Worm (Caenorhabditis elegans): Measurements from ENCODE around the gene fbxb-103.

ce11 chrII:3911716-3912115 lies 4.8 kb downstream of the fbxb-103 start, which contains the start of gene F53C3.1:
- TF ChIP-seq nhr-76 (tag; optimal IDR thresholded peaks at IDR 0.05) (no peak), mep-1 (tag; optimal IDR thresholded peaks at IDR 0.05) (no peak), snpc-4 (tag; optimal IDR thresholded peaks at IDR 0.05) (no peak), unc-62 (GFP tag; optimal IDR thresholded peaks at IDR 0.05) (no peak), sptf-1 (tag; optimal IDR thresholded peaks at IDR 0.05) (no peak)
